Fruit fly (Drosophila melanogaster): ENCODE data around the gene Blos2.

Blos2 gene

DNA sequence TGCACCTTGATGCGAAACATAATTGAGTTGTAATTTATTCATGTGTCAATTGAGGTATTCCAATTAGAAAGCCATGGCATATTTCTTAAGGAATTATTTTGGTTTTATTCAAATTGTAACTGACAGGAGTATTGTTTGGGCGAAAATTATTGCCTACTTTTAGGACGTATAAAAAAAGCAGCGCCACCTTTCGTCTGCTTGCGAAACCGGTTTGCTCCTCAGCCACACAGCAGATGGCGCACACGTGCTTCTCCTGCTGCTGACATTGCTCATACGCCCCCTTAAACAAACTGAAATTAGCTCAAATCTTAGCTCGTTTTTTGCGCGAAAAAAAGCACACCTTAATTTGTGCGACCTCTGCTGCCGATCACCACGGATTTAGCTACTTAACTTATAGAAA lies 13.5 kb upstream of the Blos2 start (continued):
- peak; percentile 86 for TF ChIP-seq onecut (GFP tag; IDR thresholded peaks at IDR 0.05)
- peak; percentile 57 for TF ChIP-seq CG12942 (GFP tag; optimal IDR thresholded peaks at IDR 0.05)
- peak in 1 of 2 experiments; percentile 72 for TF ChIP-seq bsh (GFP tag; optimal IDR thresholded peaks at IDR 0.05)
- peak; percentile 74 for TF ChIP-seq mirr (GFP tag; optimal IDR thresholded peaks at IDR 0.05)
- TF ChIP-seq E2f2 (GFP tag; IDR thresholded peaks at IDR 0.05), result peak; percentile 25; the same call in 1 of the 2 replicates
- peak; percentile 60 for TF ChIP-seq CG10366 (GFP tag; IDR thresholded peaks at IDR 0.05)
- peak; percentile 6 for TF ChIP-seq psq (GFP tag; optimal IDR thresholded peaks at IDR 0.05)
- TF ChIP-seq CG1024 (GFP tag; IDR thresholded peaks at IDR 0.05), result peak; percentile 68
- peak; percentile 79 for TF ChIP-seq CG5953 (GFP tag; IDR thresholded peaks at IDR 0.05)
- peak; percentile 69 for TF ChIP-seq CG13424 (tag; optimal IDR thresholded peaks at IDR 0.05)
- peak; percentile 17 for TF ChIP-seq Sox100B (GFP tag; optimal IDR thresholded peaks at IDR 0.05)
- peak; percentile 29 for TF ChIP-seq CG6254 (GFP tag; optimal IDR thresholded peaks at IDR 0.05)
- peak; percentile 85 for TF ChIP-seq CG7987 (GFP tag; optimal IDR thresholded peaks at IDR 0.05)
- peak; percentile 42 for TF ChIP-seq btn (GFP tag; optimal IDR thresholded peaks at IDR 0.05)
- peak; percentile 82; the same call in 2 of the 3 replicates for TF ChIP-seq sr (GFP tag; IDR thresholded peaks at IDR 0.05)
- TF ChIP-seq Nf-YA (GFP tag; IDR thresholded peaks at IDR 0.05), result peak; percentile 46; the same call in 1 of the 2 replicates
- peak; percentile 74 for TF ChIP-seq CG11504 (tag; optimal IDR thresholded peaks at IDR 0.05)
- no peak for TF ChIP-seq mld (GFP tag; IDR thresholded peaks at IDR 0.05; ENCODE audit: partially characterized antibody)
- TF ChIP-seq Doc3 (GFP tag; IDR thresholded peaks at IDR 0.05; ENCODE audit: partially characterized antibody), result no peak
- no peak for TF ChIP-seq MESR4 (GFP tag; optimal IDR thresholded peaks at IDR 0.05)
- peak; percentile 39 for TF ChIP-seq CG15601 (tag; optimal IDR thresholded peaks at IDR 0.05)
- peak; percentile 54 for TF ChIP-seq CG10462 (GFP tag; optimal IDR thresholded peaks at IDR 0.05)
- peak; percentile 42 for TF ChIP-seq schlank (tag; optimal IDR thresholded peaks at IDR 0.05)
- TF ChIP-seq pros (GFP tag; optimal IDR thresholded peaks at IDR 0.05), result no peak
- TF ChIP-seq tna (GFP tag; IDR thresholded peaks at IDR 0.05; ENCODE audit: partially characterized antibody), result no peak
- TF ChIP-seq CG31365 (tag; optimal IDR thresholded peaks at IDR 0.05), result peak; percentile 59
- no peak for TF ChIP-seq CG10565 (GFP tag; optimal IDR thresholded peaks at IDR 0.05)
- peak; percentile 86 for TF ChIP-seq CG8944 (GFP tag; optimal IDR thresholded peaks at IDR 0.05)
- no peak for TF ChIP-seq CG7745 (tag; optimal IDR thresholded peaks at IDR 0.05)
- TF ChIP-seq da (GFP tag; optimal IDR thresholded peaks at IDR 0.05), result peak; percentile 65
- peak; percentile 12 for TF ChIP-seq YL-1 (GFP tag; optimal IDR thresholded peaks at IDR 0.05)
- peak; percentile 77 for TF ChIP-seq chm (GFP tag; IDR thresholded peaks at IDR 0.05)
- peak; percentile 59 for TF ChIP-seq dmrt11E (tag; optimal IDR thresholded peaks at IDR 0.05)
- TF ChIP-seq CG2875 (GFP tag; optimal IDR thresholded peaks at IDR 0.05), result peak; percentile 64
- no peak for TF ChIP-seq zfh2 (GFP tag; optimal IDR thresholded peaks at IDR 0.05)
- no peak for TF ChIP-seq GATAe (GFP tag; conservative IDR thresholded peaks at IDR 0.05)
- peak; percentile 35 for TF ChIP-seq CG31388 (GFP tag; optimal IDR thresholded peaks at IDR 0.05)
- peak; percentile 72 for TF ChIP-seq ewg (GFP tag; optimal IDR thresholded peaks at IDR 0.05)
- TF ChIP-seq wor (GFP tag; IDR thresholded peaks at IDR 0.05), result no peak
- TF ChIP-seq Myb (GFP tag; optimal IDR thresholded peaks at IDR 0.05), result peak; percentile 96
- TF ChIP-seq ash1 (GFP tag; optimal IDR thresholded peaks at IDR 0.05), result peak; percentile 24
- peak; percentile 54 for TF ChIP-seq Oli (tag; optimal IDR thresholded peaks at IDR 0.05)
- no peak for TF ChIP-seq run (tag; optimal IDR thresholded peaks at IDR 0.05)
- no peak for TF ChIP-seq sc (optimal IDR thresholded peaks at IDR 0.05)
- peak; percentile 63 for TF ChIP-seq sc (GFP tag; optimal IDR thresholded peaks at IDR 0.05)
- peak; percentile 68 for TF ChIP-seq sqz (GFP tag; optimal IDR thresholded peaks at IDR 0.05)
- peak; percentile 51 for TF ChIP-seq Jarid2 (GFP tag; optimal IDR thresholded peaks at IDR 0.05)
- TF ChIP-seq CG5245 (GFP tag; optimal IDR thresholded peaks at IDR 0.05), result peak; percentile 82
- peak; percentile 77; the same call in 1 of the 2 replicates for TF ChIP-seq CG3847 (GFP tag; IDR thresholded peaks at IDR 0.05)
- TF ChIP-seq CG17568 (GFP tag; optimal IDR thresholded peaks at IDR 0.05), result peak; percentile 47
